Worm (Caenorhabditis elegans) whole organism, L3 larva: Measurements from ENCODE around the gene cln-3.1.

Source experiments
- ZK546.5 ChIP-seq: sonication (generic microtip); optimal IDR thresholded peaks from 2 replicates; lab custom pipeline; 2017; ENCODE audit warnings: missing biosample characterization, missing genetic modification characterization
- ceh-28 ChIP-seq: fragments of 150-350 bp; optimal IDR thresholded peaks from 2 replicates; lab custom pipeline; 2014; ENCODE audit warnings: missing biosample characterization, missing genetic modification reagents, missing genetic modification characterization
- ceh-9 ChIP-seq: sonication (generic microtip); optimal IDR thresholded peaks from 2 replicates; lab custom pipeline; 2018; ENCODE audit warnings: missing biosample characterization, missing genetic modification characterization
- daf-12 ChIP-seq: fragments of 150-350 bp; optimal IDR thresholded peaks from 2 replicates; lab custom pipeline; 2014; ENCODE audit warnings: missing biosample characterization, missing genetic modification reagents, missing genetic modification characterization
- egl-27 ChIP-seq: sonication (generic microtip); optimal IDR thresholded peaks from 4 replicates; lab custom pipeline; 2017; ENCODE audit warnings: missing biosample characterization, missing genetic modification reagents, missing genetic modification characterization
- egl-5 ChIP-seq: fragments of 150-350 bp; optimal IDR thresholded peaks from 2 replicates; lab custom pipeline; 2017; ENCODE audit warnings: missing biosample characterization, missing genetic modification reagents, missing genetic modification characterization, inconsistent platforms
- elt-1 ChIP-seq: fragments of 150-350 bp; optimal IDR thresholded peaks from 2 replicates; lab custom pipeline; 2014; ENCODE audit warnings: missing biosample characterization, missing genetic modification characterization
- elt-3 ChIP-seq, 3 experiments: fragments of 150-350 bp in 1 of 3; sonication (generic microtip) in 2 of 3; optimal IDR thresholded peaks; 2 replicates in 2 of 3; 4 replicates in 1 of 3; lab custom pipeline; 2014 to 2017; ENCODE audit warnings: missing biosample characterization in 3 of 3, missing genetic modification characterization in 3 of 3
- eor-1 ChIP-seq, 2 experiments: fragments of 150-350 bp; optimal IDR thresholded peaks; 2 replicates each; lab custom pipeline; 2014 to 2018; ENCODE audit warnings: missing biosample characterization in 2 of 2, missing genetic modification characterization in 2 of 2
- fkh-10 ChIP-seq: sonication (generic microtip); optimal IDR thresholded peaks from 2 replicates; lab custom pipeline; 2017; ENCODE audit warnings: missing biosample characterization, missing genetic modification reagents, missing genetic modification characterization
- fkh-2 ChIP-seq: fragments of 150-350 bp; optimal IDR thresholded peaks from 2 replicates; lab custom pipeline; 2014; ENCODE audit warnings: missing biosample characterization, missing genetic modification reagents, missing genetic modification characterization
- fos-1 ChIP-seq: fragments of 150-350 bp; optimal IDR thresholded peaks from 2 replicates; lab custom pipeline; 2014; ENCODE audit warnings: missing biosample characterization, missing genetic modification characterization
- hmg-11 ChIP-seq: sonication (generic microtip); optimal IDR thresholded peaks from 2 replicates; lab custom pipeline; 2016; ENCODE audit warnings: missing genetic modification characterization, missing compliant biosample characterization
- lin-15B ChIP-seq: fragments of 150-350 bp; optimal IDR thresholded peaks from 2 replicates; lab custom pipeline; 2014; ENCODE audit warnings: missing biosample characterization, missing genetic modification characterization
- nhr-11 ChIP-seq: fragments of 150-350 bp; optimal IDR thresholded peaks from 2 replicates; lab custom pipeline; 2014; ENCODE audit warnings: missing biosample characterization, missing genetic modification characterization
- nhr-12 ChIP-seq: fragments of 150-350 bp; optimal IDR thresholded peaks from 2 replicates; lab custom pipeline; 2014; ENCODE audit warnings: missing biosample characterization, missing genetic modification characterization
- nhr-237 ChIP-seq: fragments of 150-350 bp; optimal IDR thresholded peaks from 2 replicates; lab custom pipeline; 2014; ENCODE audit warnings: missing biosample characterization, missing genetic modification characterization
- nhr-25 ChIP-seq: sonication (generic microtip); optimal IDR thresholded peaks from 2 replicates; lab custom pipeline; 2017; ENCODE audit warnings: missing biosample characterization, missing genetic modification characterization
- nhr-28 ChIP-seq: fragments of 150-350 bp; optimal IDR thresholded peaks from 2 replicates; lab custom pipeline; 2014; ENCODE audit warnings: missing biosample characterization, missing genetic modification characterization
- nhr-43 ChIP-seq: sonication (generic microtip); optimal IDR thresholded peaks from 2 replicates; lab custom pipeline; 2016; ENCODE audit warnings: mild to moderate bottlenecking, missing genetic modification characterization, missing compliant biosample characterization; ENCODE audit not compliant: poor library complexity, severe bottlenecking
- nhr-76 ChIP-seq: fragments of 150-350 bp; sonication (generic microtip); optimal IDR thresholded peaks from 5 replicates; lab custom pipeline; 2014; ENCODE audit warnings: missing biosample characterization, missing genetic modification characterization
- nhr-77 ChIP-seq: fragments of 150-350 bp; optimal IDR thresholded peaks from 2 replicates; lab custom pipeline; 2014; ENCODE audit warnings: missing biosample characterization, missing genetic modification characterization
- pha-4 ChIP-seq: fragments of 150-350 bp; optimal IDR thresholded peaks from 2 replicates; lab custom pipeline; 2014; ENCODE audit warnings: missing biosample characterization, missing genetic modification reagents, missing genetic modification characterization
- sea-2 ChIP-seq: fragments of 150-350 bp; sonication (generic microtip); optimal IDR thresholded peaks from 4 replicates; lab custom pipeline; 2014; ENCODE audit warnings: missing biosample characterization, missing genetic modification reagents, missing genetic modification characterization
- skn-1 ChIP-seq: fragments of 150-350 bp; optimal IDR thresholded peaks from 2 replicates; lab custom pipeline; 2014; ENCODE audit warnings: missing biosample characterization, missing genetic modification characterization
- snpc-4 ChIP-seq: fragments of 150-350 bp; optimal IDR thresholded peaks from 2 replicates; lab custom pipeline; 2014; ENCODE audit warnings: missing biosample characterization, missing genetic modification characterization
- tbx-2 ChIP-seq: sonication (generic microtip); optimal IDR thresholded peaks from 2 replicates; lab custom pipeline; 2016; ENCODE audit warnings: mild to moderate bottlenecking, missing genetic modification characterization, missing compliant biosample characterization
- unc-39 ChIP-seq: sonication (generic microtip); optimal IDR thresholded peaks from 4 replicates; lab custom pipeline; 2017; ENCODE audit warnings: missing biosample characterization, missing genetic modification characterization
- unc-62 ChIP-seq: fragments of 150-350 bp; sonication (generic microtip); optimal IDR thresholded peaks from 4 replicates; lab custom pipeline; 2014; ENCODE audit warnings: missing biosample characterization, missing genetic modification reagents, missing genetic modification characterization
- zag-1 ChIP-seq: fragments of 150-350 bp; optimal IDR thresholded peaks from 2 replicates; lab custom pipeline; 2014; ENCODE audit warnings: missing biosample characterization, missing genetic modification characterization
- ztf-11 ChIP-seq: fragments of 150-350 bp; optimal IDR thresholded peaks from 2 replicates; lab custom pipeline; 2014; ENCODE audit warnings: missing biosample characterization, missing genetic modification characterization
- ztf-4 ChIP-seq: fragments of 150-350 bp; optimal IDR thresholded peaks from 2 replicates; lab custom pipeline; 2014; ENCODE audit warnings: missing biosample characterization, missing genetic modification characterization

Gene cln-3.1

ce11 chrV:11304200-11304599, 38.7 kb upstream of the cln-3.1 start:
- no peak for TF ChIP-seq egl-27 (tag; lab: Kevin White, UChicago)
- TF ChIP-seq lin-15B (tag; lab: Kevin White, UChicago): no peak
- TF ChIP-seq ceh-28: no peak
- no peak for TF ChIP-seq fkh-2
- no peak for TF ChIP-seq nhr-11 (tag; lab: Kevin White, UChicago)
- no peak for TF ChIP-seq zag-1
- no peak for TF ChIP-seq skn-1 (tag; lab: Kevin White, UChicago)
- no peak for TF ChIP-seq fos-1 (tag; lab: Kevin White, UChicago)
- TF ChIP-seq, all 47 proteins: peak for 0

ce11 chrV:11302698-11303097, 37.2 kb upstream of the cln-3.1 start, which contains the start of gene srh-46:
Gene srh-46, minus strand, starts transcription at chrV:11302886.
- TF ChIP-seq ztf-11 (tag; lab: Kevin White, UChicago) (no peak), fkh-10 (GFP tag; lab: Kevin White, UChicago) (no peak)

ce11 chrV:11300539-11300938, 35.1 kb upstream of the cln-3.1 start, which contains the start of gene srh-47:
Gene srh-47, minus strand, starts transcription at chrV:11300639.
- TF ChIP-seq elt-3 (tag; optimal IDR thresholded peaks at IDR 0.05; lab: Kevin White, UChicago) (no peak), pha-4 (no peak)
- TF ChIP-seq, all 47 proteins: peak for 0

ce11 chrV:11299406-11299805, 34.0 kb upstream of the cln-3.1 start:
- no peak for TF ChIP-seq hmg-11 (tag; lab: Kevin White, UChicago)
- TF ChIP-seq eor-1 (tag; optimal IDR thresholded peaks at IDR 0.05; lab: Kevin White, UChicago): no peak
- TF ChIP-seq tbx-2 (tag; lab: Kevin White, UChicago): no peak
- no peak for TF ChIP-seq pha-4
- TF ChIP-seq zag-1: no peak
- TF ChIP-seq fkh-10 (GFP tag; lab: Kevin White, UChicago): no peak
- TF ChIP-seq nhr-237: no peak
- no peak for TF ChIP-seq ceh-9
- TF ChIP-seq nhr-28 (tag; lab: Kevin White, UChicago): no peak
- no peak for TF ChIP-seq nhr-77 (tag; lab: Kevin White, UChicago)
- no peak for TF ChIP-seq ZK546.5 (tag; lab: Kevin White, UChicago)
- no peak for TF ChIP-seq nhr-43 (tag; lab: Kevin White, UChicago)

ce11 chrV:11298632-11299031, 33.2 kb upstream of the cln-3.1 start, which contains the start of gene T03F7.5:
Gene T03F7.5, minus strand, starts transcription at chrV:11298732.
- no peak for TF ChIP-seq lin-15B (tag; lab: Kevin White, UChicago)
- no peak for TF ChIP-seq daf-12
- TF ChIP-seq nhr-76 (tag; lab: Kevin White, UChicago): no peak
- TF ChIP-seq ztf-11 (tag; lab: Kevin White, UChicago): no peak

- TF ChIP-seq unc-39 (tag; lab: Kevin White, UChicago) (no peak), nhr-11 (tag; lab: Kevin White, UChicago) (no peak), nhr-25 (tag; lab: Kevin White, UChicago) (no peak), nhr-12 (no peak), elt-3 (tag; optimal IDR thresholded peaks at IDR 0.05; lab: Kevin White, UChicago) (no peak), ztf-4 (no peak), daf-12 (no peak), egl-5 (tag; lab: Kevin White, UChicago) (no peak), sea-2 (GFP tag; lab: Kevin White, UChicago) (no peak), snpc-4 (tag; lab: Kevin White, UChicago) (no peak), tbx-2 (tag; lab: Kevin White, UChicago) (no peak)
Observed at ce11 chrV:11294393-11294792, 28.9 kb upstream of the cln-3.1 start, which contains the start of gene T03F7.6. Gene T03F7.6, plus strand, starts transcription at chrV:11294693.

- TF ChIP-seq lin-15B (tag; lab: Kevin White, UChicago) (no peak), eor-1 (tag; optimal IDR thresholded peaks at IDR 0.05; lab: Kevin White, UChicago) (no peak), unc-62 (GFP tag; lab: Kevin White, UChicago) (no peak), fos-1 (tag; lab: Kevin White, UChicago) (no peak), skn-1 (tag; lab: Kevin White, UChicago) (no peak), nhr-43 (tag; lab: Kevin White, UChicago) (no peak), elt-1 (tag; lab: Kevin White, UChicago) (no peak), snpc-4 (tag; lab: Kevin White, UChicago) (no peak), egl-27 (tag; lab: Kevin White, UChicago) (no peak)
- TF ChIP-seq, all 47 proteins: peak for 0
Observed at ce11 chrV:11292682-11293081, 27.2 kb upstream of the cln-3.1 start.
